Worm (Caenorhabditis elegans): Measurements from ENCODE around the gene trm-2A.
"Not testable (repeated sequence)": the region's sequence is repeated elsewhere in the genome, so short reads cannot be mapped to it uniquely, and the experiment has no call there.

The trm-2A gene

ce11 chrV:879171-879570 is 25.6 kb upstream of the trm-2A start, which contains the start of gene srg-53:
Gene srg-53 (plus strand): TSS chrV:879471.
- TF ChIP-seq nhr-76 (tag; optimal IDR thresholded peaks at IDR 0.05) (no peak), elt-3 (tag; optimal IDR thresholded peaks at IDR 0.05) (no peak), pha-4 (tag; optimal IDR thresholded peaks at IDR 0.05) (no peak), nhr-12 (tag; optimal IDR thresholded peaks at IDR 0.05) (no peak), blmp-1 (tag; optimal IDR thresholded peaks at IDR 0.05) (no peak), flh-1 (GFP tag; optimal IDR thresholded peaks at IDR 0.05) (no peak), M03D4.4 (tag; optimal IDR thresholded peaks at IDR 0.05) (no peak), nhr-28 (tag; optimal IDR thresholded peaks at IDR 0.05) (no peak), ceh-39 (tag; optimal IDR thresholded peaks at IDR 0.05) (no peak), unc-120 (tag; optimal IDR thresholded peaks at IDR 0.05; ENCODE audit: poor library complexity, severe bottlenecking) (no peak), nhr-2 (tag; optimal IDR thresholded peaks at IDR 0.05) (no peak), mep-1 (tag; optimal IDR thresholded peaks at IDR 0.05) (no peak), sem-2 (GFP tag; optimal IDR thresholded peaks at IDR 0.05) (no peak), lsy-2 (tag; optimal IDR thresholded peaks at IDR 0.05) (no peak)

ce11 chrV:884324-884723 is 20.4 kb upstream of the trm-2A start, which contains the start of gene srj-38:
Gene srj-38 (minus strand): TSS chrV:884424.
- no peak for TF ChIP-seq ceh-83 (GFP tag; optimal IDR thresholded peaks at IDR 0.05)

ce11 chrV:889216-889615 is 15.5 kb upstream of the trm-2A start, which contains the start of gene T02B11.6:
Gene T02B11.6 (minus strand): TSS chrV:889316.
- TF ChIP-seq nhr-237 (tag; optimal IDR thresholded peaks at IDR 0.05), result no peak
- no peak for TF ChIP-seq unc-39 (tag; optimal IDR thresholded peaks at IDR 0.05)
- no peak for TF ChIP-seq elt-1 (tag; optimal IDR thresholded peaks at IDR 0.05; ENCODE audit: borderline replicate concordance, insufficient read depth)
- TF ChIP-seq mls-2 (tag; optimal IDR thresholded peaks at IDR 0.05), result no peak
- TF ChIP-seq bed-3 (GFP tag; optimal IDR thresholded peaks at IDR 0.05), result no peak
- TF ChIP-seq flh-1 (GFP tag; optimal IDR thresholded peaks at IDR 0.05), result no peak
- no peak for TF ChIP-seq ztf-11 (tag; optimal IDR thresholded peaks at IDR 0.05)
- no peak for TF ChIP-seq ceh-83 (GFP tag; optimal IDR thresholded peaks at IDR 0.05)
- no peak for TF ChIP-seq lin-13 (tag; optimal IDR thresholded peaks at IDR 0.05)
- TF ChIP-seq unc-120 (tag; optimal IDR thresholded peaks at IDR 0.05; ENCODE audit: poor library complexity, severe bottlenecking), result no peak
- no peak for TF ChIP-seq nhr-76 (tag; optimal IDR thresholded peaks at IDR 0.05)
- TF ChIP-seq lin-32 (GFP tag; optimal IDR thresholded peaks at IDR 0.05), result no peak
- TF ChIP-seq ceh-43 (GFP tag; optimal IDR thresholded peaks at IDR 0.05), result no peak
- TF ChIP-seq tbx-8 (GFP tag; optimal IDR thresholded peaks at IDR 0.05), result no peak
- no peak for TF ChIP-seq blmp-1 (tag; optimal IDR thresholded peaks at IDR 0.05)
- no peak for TF ChIP-seq nhr-12 (tag; optimal IDR thresholded peaks at IDR 0.05)
- TF ChIP-seq snpc-4 (tag; optimal IDR thresholded peaks at IDR 0.05), result no peak
- no peak for TF ChIP-seq mep-1 (tag; optimal IDR thresholded peaks at IDR 0.05)

ce11 chrV:890423-890822 is 14.3 kb upstream of the trm-2A start, which contains the start of gene srlf-21:
Gene srlf-21 (minus strand): TSS chrV:890523.
- no peak for TF ChIP-seq nhr-237 (tag; optimal IDR thresholded peaks at IDR 0.05)
- no peak for TF ChIP-seq ces-1 (GFP tag; optimal IDR thresholded peaks at IDR 0.05)
- no peak for TF ChIP-seq unc-62 (GFP tag; optimal IDR thresholded peaks at IDR 0.05)
- no peak for TF ChIP-seq unc-120 (tag; optimal IDR thresholded peaks at IDR 0.05; ENCODE audit: poor library complexity, severe bottlenecking)
- TF ChIP-seq M03D4.4 (tag; optimal IDR thresholded peaks at IDR 0.05), result no peak
- TF ChIP-seq cnd-1 (tag; optimal IDR thresholded peaks at IDR 0.05), result no peak
- TF ChIP-seq ceh-83 (GFP tag; optimal IDR thresholded peaks at IDR 0.05), result no peak
- no peak for TF ChIP-seq ham-2 (GFP tag; optimal IDR thresholded peaks at IDR 0.05)
- TF ChIP-seq blmp-1 (tag; optimal IDR thresholded peaks at IDR 0.05), result no peak
- no peak for TF ChIP-seq tbx-8 (GFP tag; optimal IDR thresholded peaks at IDR 0.05)
- TF ChIP-seq elt-3 (tag; optimal IDR thresholded peaks at IDR 0.05), result no peak
- no peak for TF ChIP-seq ceh-43 (GFP tag; optimal IDR thresholded peaks at IDR 0.05)
- TF ChIP-seq mls-2 (tag; optimal IDR thresholded peaks at IDR 0.05), result no peak
- no peak for TF ChIP-seq flh-1 (GFP tag; optimal IDR thresholded peaks at IDR 0.05)
- TF ChIP-seq snpc-4 (tag; optimal IDR thresholded peaks at IDR 0.05), result no peak

- not testable (repeated sequence) for TF ChIP-seq hlh-1 (tag; optimal IDR thresholded peaks at IDR 0.05); ceh-83 (GFP tag; optimal IDR thresholded peaks at IDR 0.05); flh-1 (GFP tag; optimal IDR thresholded peaks at IDR 0.05)
Measured at ce11 chrV:890835-891234, 13.9 kb upstream of the trm-2A start, which contains the start of gene srlf-22. Gene srlf-22 (plus strand): TSS chrV:891135.
